Fruit fly (Drosophila melanogaster) whole organism, embryonic: ENCODE data around the gene CG10874.

ENCODE experiments used
- Adf1 ChIP-seq: fragments of 200-800 bp; sonication (Bioruptor generic); IDR thresholded peaks from 2 replicates; pipeline ENCODE4 v1.3.6; 2022; ENCODE audit warnings: missing biosample characterization, missing genetic modification characterization
- Atf6 ChIP-seq: fragments of 200-800 bp; sonication (Bioruptor generic); IDR thresholded peaks from 2 replicates; pipeline ENCODE4 v1.3.6; 2022; ENCODE audit warnings: missing biosample characterization, missing genetic modification characterization
- Bdp1 ChIP-seq: fragments of 200-800 bp; sonication (Bioruptor generic); optimal IDR thresholded peaks from 3 replicates; lab custom pipeline; 2016; ENCODE audit warnings: missing biosample characterization, missing genetic modification characterization
- BtbVII ChIP-seq: fragments of 200-800 bp; sonication (Bioruptor generic); optimal IDR thresholded peaks from 3 replicates; lab custom pipeline; 2017; ENCODE audit warnings: missing biosample characterization, mild to moderate bottlenecking, missing genetic modification characterization
- CG10209 ChIP-seq: fragments of 200-800 bp; sonication (Bioruptor generic); optimal IDR thresholded peaks from 3 replicates; lab custom pipeline; 2017; ENCODE audit warnings: missing biosample characterization, mild to moderate bottlenecking, missing genetic modification characterization, missing genetic modification reagents
- CG13287 ChIP-seq: fragments of 200-800 bp; sonication (Bioruptor generic); IDR thresholded peaks from 2 replicates; pipeline ENCODE4 v1.3.6; 2022; ENCODE audit warnings: missing biosample characterization, missing genetic modification characterization; ENCODE audit not compliant: partially characterized antibody
- CG14441 ChIP-seq: fragments of 200-800 bp; sonication (Bioruptor generic); IDR thresholded peaks from 2 replicates; pipeline ENCODE4 v1.3.6; 2022; ENCODE audit warnings: missing biosample characterization, missing genetic modification characterization
- CG16813 ChIP-seq: fragments of 200-800 bp; sonication (Bioruptor generic); IDR thresholded peaks from 3 replicates; pipeline ENCODE4 v1.3.6; 2022; ENCODE audit warnings: missing biosample characterization, missing genetic modification characterization; ENCODE audit not compliant: partially characterized antibody
- CG18764 ChIP-seq: fragments of 200-800 bp; sonication (Bioruptor generic); optimal IDR thresholded peaks from 3 replicates; lab custom pipeline; 2016; ENCODE audit warnings: missing biosample characterization, missing genetic modification characterization
- CG30403 ChIP-seq: fragments of 200-800 bp; sonication (Bioruptor generic); optimal IDR thresholded peaks from 3 replicates; lab custom pipeline; 2016; ENCODE audit warnings: missing biosample characterization, missing genetic modification characterization
- CG4424 ChIP-seq: fragments of 200-800 bp; sonication (Bioruptor generic); optimal IDR thresholded peaks from 3 replicates; lab custom pipeline; 2016; ENCODE audit warnings: missing biosample characterization, missing genetic modification characterization
- CG4707 ChIP-seq: fragments of 200-800 bp; sonication (Bioruptor generic); optimal IDR thresholded peaks from 2 replicates; lab custom pipeline; 2018; ENCODE audit warnings: missing biosample characterization, mild to moderate bottlenecking, missing genetic modification characterization, moderate library complexity
- CG4730 ChIP-seq: fragments of 200-800 bp; sonication (Bioruptor generic); IDR thresholded peaks from 2 replicates; pipeline ENCODE4 v1.3.6; 2022; ENCODE audit warnings: missing biosample characterization, missing genetic modification characterization
- CG6813 ChIP-seq: fragments of 200-800 bp; sonication (Bioruptor generic); optimal IDR thresholded peaks from 2 replicates; lab custom pipeline; 2017; ENCODE audit warnings: missing biosample characterization, missing genetic modification characterization, mild to moderate bottlenecking, moderate library complexity, missing genetic modification reagents
- CG8388 ChIP-seq: fragments of 200-800 bp; sonication (Bioruptor generic); optimal IDR thresholded peaks from 2 replicates; lab custom pipeline; 2019; ENCODE audit warnings: missing biosample characterization, mild to moderate bottlenecking, missing genetic modification characterization, moderate library complexity
- CG9215 ChIP-seq: fragments of 200-800 bp; sonication (Bioruptor generic); IDR thresholded peaks from 2 replicates; pipeline ENCODE4 v1.3.6; 2022; ENCODE audit warnings: missing biosample characterization, missing genetic modification characterization
- CG9932 ChIP-seq: fragments of 200-800 bp; sonication (Bioruptor generic); IDR thresholded peaks from 2 replicates; pipeline ENCODE4 v1.3.6; 2022; ENCODE audit warnings: missing biosample characterization, missing genetic modification characterization
- CHES-1-like ChIP-seq: fragments of 200-800 bp; sonication (Bioruptor generic); optimal IDR thresholded peaks from 2 replicates; lab custom pipeline; 2016; ENCODE audit warnings: missing biosample characterization, missing genetic modification characterization
- Camta ChIP-seq: fragments of 200-800 bp; sonication (Bioruptor generic); optimal IDR thresholded peaks from 2 replicates; lab custom pipeline; 2016; ENCODE audit warnings: missing biosample characterization, missing genetic modification characterization
- Dad ChIP-seq: fragments of 200-800 bp; sonication (Bioruptor generic); optimal IDR thresholded peaks from 3 replicates; lab custom pipeline; 2016; ENCODE audit warnings: missing biosample characterization, missing genetic modification characterization
- Dip3 ChIP-seq: fragments of 200-800 bp; sonication (Bioruptor generic); optimal IDR thresholded peaks from 3 replicates; lab custom pipeline; 2016; ENCODE audit warnings: missing biosample characterization, missing genetic modification characterization
- HHEX ChIP-seq: fragments of 200-800 bp; sonication (Bioruptor generic); optimal IDR thresholded peaks from 3 replicates; lab custom pipeline; 2017; ENCODE audit warnings: missing biosample characterization, mild to moderate bottlenecking, missing genetic modification characterization, missing genetic modification reagents
- HLH54F ChIP-seq: fragments of 200-800 bp; sonication (Bioruptor generic); optimal IDR thresholded peaks from 3 replicates; lab custom pipeline; 2016; ENCODE audit warnings: missing biosample characterization, missing genetic modification characterization
- Hr3 ChIP-seq: fragments of 200-800 bp; sonication (Bioruptor generic); optimal IDR thresholded peaks from 3 replicates; lab custom pipeline; 2016; ENCODE audit warnings: missing biosample characterization, missing genetic modification characterization
- Lim3 ChIP-seq: fragments of 200-800 bp; sonication (Bioruptor generic); IDR thresholded peaks from 2 replicates; pipeline ENCODE4 v1.3.6; 2022; ENCODE audit warnings: missing biosample characterization, missing genetic modification characterization
- MBD-R2 ChIP-seq: fragments of 200-800 bp; sonication (Bioruptor generic); IDR thresholded peaks from 2 replicates; pipeline ENCODE4 v1.3.6; 2022; ENCODE audit warnings: missing biosample characterization, missing genetic modification characterization
- Nf-YC ChIP-seq: fragments of 200-800 bp; optimal IDR thresholded peaks from 3 replicates; lab custom pipeline; 2019; ENCODE audit warnings: missing biosample characterization, mild to moderate bottlenecking, missing genetic modification characterization, moderate library complexity
- Opbp ChIP-seq: fragments of 200-800 bp; sonication (Bioruptor generic); IDR thresholded peaks from 3 replicates; pipeline ENCODE4 v1.3.6; 2022; ENCODE audit warnings: missing biosample characterization, missing genetic modification characterization; ENCODE audit not compliant: partially characterized antibody
- Rfx ChIP-seq: fragments of 200-800 bp; sonication (Bioruptor generic); IDR thresholded peaks from 2 replicates; pipeline ENCODE4 v1.3.6; 2022; ENCODE audit warnings: missing biosample characterization, missing genetic modification characterization
- Rx ChIP-seq: fragments of 200-800 bp; sonication (Bioruptor generic); IDR thresholded peaks from 2 replicates; pipeline ENCODE4 v1.3.6; 2022; ENCODE audit warnings: missing biosample characterization, missing genetic modification characterization
- Tbp ChIP-seq: fragments of >200 bp; optimal IDR thresholded peaks from 2 replicates; lab custom pipeline; 2018; ENCODE audit warnings: missing biosample characterization, missing genetic modification characterization
- Trl ChIP-seq, 3 experiments: fragments of >200 bp in 2 of 3; fragments of 200-800 bp in 1 of 3; sonication (Bioruptor generic) in 1 of 3; optimal IDR thresholded peaks; 2 replicates in 1 of 3; 3 replicates in 2 of 3; lab custom pipeline; 2016 to 2017; ENCODE audit warnings: missing biosample characterization in 1 of 3, missing genetic modification characterization in 1 of 3
- Xbp1 ChIP-seq: fragments of 200-800 bp; sonication (Bioruptor generic); optimal IDR thresholded peaks from 3 replicates; lab custom pipeline; 2016; ENCODE audit warnings: missing biosample characterization, mild to moderate bottlenecking, missing genetic modification characterization
- chinmo ChIP-seq: fragments of 200-800 bp; sonication (Bioruptor generic); IDR thresholded peaks from 4 replicates; pipeline ENCODE4 v1.3.6; 2022; ENCODE audit warnings: missing biosample characterization, missing genetic modification characterization; ENCODE audit not compliant: partially characterized antibody
- chn ChIP-seq: fragments of 200-800 bp; sonication (Bioruptor generic); optimal IDR thresholded peaks from 2 replicates; lab custom pipeline; 2016; ENCODE audit warnings: missing biosample characterization, missing genetic modification characterization
- dan ChIP-seq: fragments of 200-800 bp; sonication (Bioruptor generic); IDR thresholded peaks from 2 replicates; pipeline ENCODE4 v1.3.6; 2022; ENCODE audit warnings: missing biosample characterization, missing genetic modification characterization
- eyg ChIP-seq: fragments of 200-800 bp; sonication (Bioruptor generic); optimal IDR thresholded peaks from 3 replicates; lab custom pipeline; 2016; ENCODE audit warnings: missing biosample characterization, missing genetic modification characterization
- fd64A ChIP-seq: fragments of 200-800 bp; sonication (Bioruptor generic); optimal IDR thresholded peaks from 3 replicates; lab custom pipeline; 2018; ENCODE audit warnings: missing biosample characterization, mild to moderate bottlenecking, missing genetic modification characterization
- gsb ChIP-seq: fragments of 200-800 bp; sonication (Bioruptor generic); IDR thresholded peaks from 2 replicates; pipeline ENCODE4 v1.3.6; 2022; ENCODE audit warnings: missing biosample characterization, missing genetic modification characterization
- h ChIP-seq: fragments of >200 bp; optimal IDR thresholded peaks from 2 replicates; lab custom pipeline; 2017
- her ChIP-seq: fragments of 200-800 bp; sonication (Bioruptor generic); optimal IDR thresholded peaks from 2 replicates; lab custom pipeline; 2016; ENCODE audit warnings: missing biosample characterization, missing genetic modification characterization
- kah ChIP-seq: fragments of 200-800 bp; sonication (Bioruptor generic); optimal IDR thresholded peaks from 2 replicates; lab custom pipeline; 2018; ENCODE audit warnings: missing biosample characterization, mild to moderate bottlenecking, missing genetic modification characterization
- lbe ChIP-seq: fragments of 200-800 bp; sonication (Bioruptor generic); optimal IDR thresholded peaks from 2 replicates; lab custom pipeline; 2016; ENCODE audit warnings: missing biosample characterization, mild to moderate bottlenecking, missing genetic modification characterization
- nerfin-2 ChIP-seq: fragments of 200-800 bp; sonication (Bioruptor generic); IDR thresholded peaks from 2 replicates; pipeline ENCODE4 v1.3.6; 2022; ENCODE audit warnings: missing biosample characterization, missing genetic modification characterization; ENCODE audit not compliant: partially characterized antibody
- odd ChIP-seq: fragments of 200-800 bp; sonication (Bioruptor generic); optimal IDR thresholded peaks from 2 replicates; lab custom pipeline; 2017; ENCODE audit warnings: missing biosample characterization, mild to moderate bottlenecking, missing genetic modification characterization
- phol ChIP-seq: fragments of 200-800 bp; sonication (Bioruptor generic); optimal IDR thresholded peaks from 3 replicates; lab custom pipeline; 2018; ENCODE audit warnings: missing biosample characterization, mild to moderate bottlenecking, missing genetic modification characterization, moderate library complexity
- rib ChIP-seq: fragments of 200-800 bp; sonication (Bioruptor generic); IDR thresholded peaks from 2 replicates; pipeline ENCODE4 v1.3.6; 2022; ENCODE audit warnings: missing biosample characterization, missing genetic modification characterization
- sd ChIP-seq: fragments of 200-800 bp; sonication (Bioruptor generic); optimal IDR thresholded peaks from 3 replicates; lab custom pipeline; 2018; ENCODE audit warnings: missing biosample characterization, mild to moderate bottlenecking, missing genetic modification characterization, moderate library complexity
- sima ChIP-seq: fragments of 200-800 bp; sonication (Bioruptor generic); optimal IDR thresholded peaks from 2 replicates; lab custom pipeline; 2016; ENCODE audit warnings: missing biosample characterization, missing genetic modification characterization
- toy ChIP-seq: fragments of 200-800 bp; sonication (Bioruptor generic); IDR thresholded peaks from 2 replicates; pipeline ENCODE4 v1.3.6; 2022; ENCODE audit warnings: missing biosample characterization, missing genetic modification characterization
- vvl ChIP-seq: fragments of 200-800 bp; sonication (Bioruptor generic); IDR thresholded peaks from 2 replicates; pipeline ENCODE4 v1.3.6; 2022; ENCODE audit warnings: missing biosample characterization, missing genetic modification characterization

Gene CG10874

dm6 chr2L:2221649-2222150 is 29.5 kb upstream of the CG10874 start (continued):
- peak; percentile 90 for TF ChIP-seq fd64A (GFP tag; lab: Kevin White, UChicago)
- TF ChIP-seq eyg: peak; percentile 92
- peak; percentile 95 for TF ChIP-seq HHEX (GFP tag; lab: Kevin White, UChicago)
- TF ChIP-seq chinmo (GFP tag; lab: Robert Waterston, UW): peak; percentile 91; the same call in 3 of the 4 replicates
- TF ChIP-seq Tbp (GFP tag; lab: Kevin White, UChicago): no peak
- TF ChIP-seq CG14441: peak; percentile 98
- TF ChIP-seq Bdp1: peak; percentile 93
- peak; percentile 98 for TF ChIP-seq CG10209 (GFP tag; lab: Kevin White, UChicago)
- TF ChIP-seq CG16813 (GFP tag; lab: Robert Waterston, UW): no peak
- peak; percentile 99 for TF ChIP-seq vvl (GFP tag; lab: Robert Waterston, UW)
- TF ChIP-seq Trl (optimal IDR thresholded peaks at IDR 0.05; lab: Kevin White, UChicago): peak; percentile 56 to 92
- TF ChIP-seq Trl (GFP tag; optimal IDR thresholded peaks at IDR 0.05; lab: Kevin White, UChicago): peak; percentile 87
- peak; percentile 97 for TF ChIP-seq lbe (GFP tag; lab: Kevin White, UChicago)
- peak; percentile 96 for TF ChIP-seq Rx
- TF ChIP-seq phol (tag; lab: Kevin White, UChicago): peak; percentile 92
- peak; percentile 97 for TF ChIP-seq Hr3 (GFP tag; lab: Kevin White, UChicago)
- TF ChIP-seq dan: peak; percentile 85
- no peak for TF ChIP-seq Opbp
- peak; percentile 92 for TF ChIP-seq Dad
- TF ChIP-seq odd (GFP tag; lab: Kevin White, UChicago): peak; percentile 95
- no peak for TF ChIP-seq h
- TF ChIP-seq her (GFP tag; lab: Kevin White, UChicago): peak; percentile 90
- TF ChIP-seq Nf-YC (tag; lab: Kevin White, UChicago): peak; percentile 83
- peak; percentile 94 for TF ChIP-seq BtbVII
- peak; percentile 99 for TF ChIP-seq Atf6 (GFP tag; lab: Robert Waterston, UW)
- peak; percentile 81 for TF ChIP-seq Lim3 (GFP tag; lab: Robert Waterston, UW)
- TF ChIP-seq Adf1: peak; percentile 87
- peak; percentile 84 for TF ChIP-seq CG4707 (GFP tag; lab: Kevin White, UChicago)
- TF ChIP-seq CG6813: peak; percentile 94
- TF ChIP-seq HLH54F (GFP tag; lab: Kevin White, UChicago): peak; percentile 95
- peak; percentile 93 for TF ChIP-seq Camta
- TF ChIP-seq rib: peak; percentile 99
- peak; percentile 98 for TF ChIP-seq CHES-1-like (GFP tag; lab: Kevin White, UChicago)
- TF ChIP-seq sd (tag; lab: Kevin White, UChicago): peak; percentile 85
- peak; percentile 99 for TF ChIP-seq CG9932 (GFP tag; lab: Robert Waterston, UW)
- TF ChIP-seq CG18764 (GFP tag; lab: Kevin White, UChicago): peak; percentile 93
- peak; percentile 84 for TF ChIP-seq sima (GFP tag; lab: Kevin White, UChicago)
- TF ChIP-seq CG8388 (GFP tag; lab: Kevin White, UChicago): peak; percentile 92
- TF ChIP-seq nerfin-2: no peak
- peak; percentile 97 for TF ChIP-seq CG30403 (GFP tag; lab: Kevin White, UChicago)
- peak; percentile 95 for TF ChIP-seq Xbp1 (GFP tag; lab: Kevin White, UChicago)
- TF ChIP-seq gsb (GFP tag; lab: Robert Waterston, UW): peak; percentile 97
- TF ChIP-seq CG4424 (GFP tag; lab: Kevin White, UChicago): peak; percentile 92
- TF ChIP-seq CG4730 (GFP tag; lab: Robert Waterston, UW): peak; percentile 95
- peak; percentile 93 for TF ChIP-seq CG9215
- peak; percentile 99 for TF ChIP-seq Rfx
- peak; percentile 96 for TF ChIP-seq Dip3
- peak; percentile 96 for TF ChIP-seq MBD-R2 (GFP tag; lab: Robert Waterston, UW)
- TF ChIP-seq toy: peak; percentile 95
- peak; percentile 31; the same call in 1 of the 2 replicates for TF ChIP-seq CG13287 (GFP tag; lab: Robert Waterston, UW)
- peak; percentile 97 for TF ChIP-seq chn (GFP tag; lab: Kevin White, UChicago)
- TF ChIP-seq kah (GFP tag; lab: Kevin White, UChicago): peak; percentile 86
